Worm (Caenorhabditis elegans): ENCODE measurements around the gene C11E4.6.
"Not testable (repeated sequence)": the region's sequence is repeated elsewhere in the genome, so short reads cannot be mapped to it uniquely, and the experiment has no call there.

Gene C11E4.6

DNA sequence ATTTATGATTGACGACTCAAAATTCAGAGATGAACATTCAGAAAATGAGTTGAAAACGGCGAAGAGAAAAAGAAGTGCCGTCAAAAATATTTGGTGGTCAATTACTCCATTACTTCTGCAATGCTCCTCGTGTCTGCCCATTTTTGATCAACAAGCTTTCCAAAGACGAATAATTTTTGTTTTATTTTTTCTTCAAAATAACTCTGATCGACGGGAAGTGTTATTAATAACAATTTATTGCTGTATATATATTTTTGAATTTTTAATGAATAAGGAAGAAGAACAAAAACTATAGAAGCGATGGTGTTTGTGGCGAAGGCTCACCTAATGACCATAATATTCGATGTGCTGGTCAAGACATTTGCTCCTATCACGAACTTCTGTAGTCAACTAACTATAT is 9.8 kb downstream of the C11E4.6 start, which contains the start of gene C11E4.8:
TSS of gene C11E4.8 (plus strand) at position 301 of the 400 bp plus-strand sequence.
- TF ChIP-seq unc-86 (tag; optimal IDR thresholded peaks at IDR 0.05) (no peak), nhr-12 (tag; optimal IDR thresholded peaks at IDR 0.05) (no peak), blmp-1 (tag; optimal IDR thresholded peaks at IDR 0.05) (no peak), zip-4 (GFP tag; optimal IDR thresholded peaks at IDR 0.05) (no peak), nhr-84 (tag; optimal IDR thresholded peaks at IDR 0.05) (no peak), mdl-1 (tag; optimal IDR thresholded peaks at IDR 0.05) (no peak), xbp-1 (tag; optimal IDR thresholded peaks at IDR 0.05) (no peak), dpl-1 (GFP tag; optimal IDR thresholded peaks at IDR 0.05) (no peak), aha-1 (tag; optimal IDR thresholded peaks at IDR 0.05) (no peak), tlp-1 (tag; optimal IDR thresholded peaks at IDR 0.05) (no peak), grh-1 (GFP tag; IDR thresholded peaks at IDR 0.05) (no peak), fos-1 (tag; optimal IDR thresholded peaks at IDR 0.05) (no peak), snpc-4 (tag; optimal IDR thresholded peaks at IDR 0.05) (no peak), isw-1 (GFP tag; IDR thresholded peaks at IDR 0.05) (no peak), egl-13 (tag; optimal IDR thresholded peaks at IDR 0.05) (no peak), mef-2 (tag; optimal IDR thresholded peaks at IDR 0.05) (no peak), lsy-2 (tag; optimal IDR thresholded peaks at IDR 0.05) (no peak)

DNA sequence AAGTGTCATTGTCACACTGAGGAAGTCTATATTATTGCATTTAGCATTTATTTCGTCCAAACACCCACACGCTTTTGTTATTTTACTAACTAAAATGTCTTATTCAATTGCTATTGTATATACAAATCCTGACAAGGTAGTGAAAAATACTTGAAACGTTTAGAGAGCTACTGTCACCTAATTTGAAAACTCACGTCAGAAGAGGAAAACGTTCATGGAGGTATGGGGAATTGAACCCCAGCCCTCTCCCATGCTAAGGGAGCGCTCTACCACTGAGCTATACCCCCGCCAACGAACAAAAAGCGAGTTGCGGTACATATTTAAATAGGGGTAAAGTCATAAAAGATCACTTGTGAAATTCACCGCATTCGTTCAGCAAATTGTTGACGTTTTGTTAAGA is 12.2 kb downstream of the C11E4.6 start:
- TF ChIP-seq nhr-47 (tag; optimal IDR thresholded peaks at IDR 0.05): peak; percentile 39
- TF ChIP-seq ceh-88 (GFP tag; IDR thresholded peaks at IDR 0.05): no peak
- 0 out of 2 replicates have a peak, but pooled peaks have one; percentile 9 for TF ChIP-seq nhr-19 (GFP tag; conservative IDR thresholded peaks at IDR 0.05)
- TF ChIP-seq rnt-1 (tag; optimal IDR thresholded peaks at IDR 0.05): peak; percentile 36
- TF ChIP-seq lin-35 (GFP tag; optimal IDR thresholded peaks at IDR 0.05): peak in 1 of 2 experiments; percentile 39
- peak; percentile 27 for TF ChIP-seq snu-23 (GFP tag; optimal IDR thresholded peaks at IDR 0.05)
- TF ChIP-seq nhr-90 (tag; optimal IDR thresholded peaks at IDR 0.05; ENCODE audit: poor library complexity): peak; percentile 20
- TF ChIP-seq dpl-1 (GFP tag; optimal IDR thresholded peaks at IDR 0.05): no peak
- peak; percentile 6 for TF ChIP-seq nhr-71 (tag; optimal IDR thresholded peaks at IDR 0.05)
- no peak for TF ChIP-seq nhr-28 (tag; optimal IDR thresholded peaks at IDR 0.05)

DNA sequence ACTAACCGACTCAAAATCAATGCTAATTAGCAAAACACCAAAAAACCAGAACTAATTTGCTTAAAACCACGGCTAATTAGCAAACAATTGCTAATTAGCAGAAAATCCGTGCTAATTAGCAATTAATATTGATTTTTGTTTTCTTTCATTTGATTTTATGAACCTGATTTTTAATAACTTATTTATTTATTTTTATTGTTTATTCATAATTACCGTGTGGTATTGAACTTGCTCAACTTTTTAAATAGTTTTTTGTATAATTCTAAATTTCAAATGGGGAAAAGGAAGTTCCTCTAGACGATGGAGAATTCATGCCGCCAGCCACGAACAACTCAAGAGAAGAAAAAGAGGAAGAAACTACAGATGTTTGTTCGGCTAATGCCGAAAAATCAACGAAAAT is 15.5 kb downstream of the C11E4.6 start, which contains the start of gene F34H10.1:
TSS of gene F34H10.1 (plus strand) at position 301 of the 400 bp plus-strand sequence.
- not testable (repeated sequence) for TF ChIP-seq nhr-76, blmp-1, aly-2 (tag; optimal IDR thresholded peaks at IDR 0.05)

DNA sequence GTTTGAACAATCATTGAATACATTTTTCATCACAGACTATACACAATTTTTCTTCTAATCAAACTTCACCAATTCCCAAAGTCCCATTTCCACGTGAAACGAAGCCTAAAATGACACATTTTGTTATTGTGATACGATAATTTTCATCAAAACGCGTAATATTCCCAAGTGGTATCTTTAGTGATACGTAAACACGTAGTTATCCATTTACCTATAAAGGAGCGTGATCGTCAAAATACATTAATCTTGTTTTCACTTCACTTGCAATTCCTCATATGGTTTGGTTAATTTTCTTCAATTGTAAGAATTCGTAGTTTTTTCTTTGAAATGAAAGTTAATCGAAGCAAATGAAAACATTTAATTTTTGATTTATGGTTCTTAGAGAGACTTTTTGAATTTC is 19.2 kb downstream of the C11E4.6 start:
- TF ChIP-seq nhr-76 (tag; optimal IDR thresholded peaks at IDR 0.05): no peak
- TF ChIP-seq unc-98 (GFP tag; IDR thresholded peaks at IDR 0.05): no peak
- TF ChIP-seq fos-1 (tag; optimal IDR thresholded peaks at IDR 0.05): no peak
- TF ChIP-seq irx-1 (tag; optimal IDR thresholded peaks at IDR 0.05): no peak
- TF ChIP-seq ceh-63 (GFP tag; optimal IDR thresholded peaks at IDR 0.05): no peak
- TF ChIP-seq nhr-20 (tag; optimal IDR thresholded peaks at IDR 0.05): no peak
- no peak for TF ChIP-seq dpl-1 (GFP tag; optimal IDR thresholded peaks at IDR 0.05)
- no peak for TF ChIP-seq pqm-1 (tag; optimal IDR thresholded peaks at IDR 0.05)
- no peak for TF ChIP-seq zip-4 (GFP tag; optimal IDR thresholded peaks at IDR 0.05)
- no peak for TF ChIP-seq unc-86 (tag; optimal IDR thresholded peaks at IDR 0.05)
- no peak for TF ChIP-seq hlh-4 (tag; optimal IDR thresholded peaks at IDR 0.05)
- TF ChIP-seq snu-23 (GFP tag; optimal IDR thresholded peaks at IDR 0.05): no peak
- no peak for TF ChIP-seq ztf-4 (tag; optimal IDR thresholded peaks at IDR 0.05)
- no peak for TF ChIP-seq nhr-237 (tag; optimal IDR thresholded peaks at IDR 0.05)
- no peak for TF ChIP-seq hlh-17 (GFP tag; optimal IDR thresholded peaks at IDR 0.05; ENCODE audit: borderline replicate concordance)
- TF ChIP-seq pax-3 (tag; optimal IDR thresholded peaks at IDR 0.05): no peak
- no peak for TF ChIP-seq zag-1 (tag; optimal IDR thresholded peaks at IDR 0.05)
- TF ChIP-seq pag-3 (tag; optimal IDR thresholded peaks at IDR 0.05; ENCODE audit: borderline replicate concordance, insufficient read depth): no peak
- peak; percentile 72 for TF ChIP-seq ceh-8 (GFP tag; optimal IDR thresholded peaks at IDR 0.05)
- TF ChIP-seq ztf-11 (tag; optimal IDR thresholded peaks at IDR 0.05): no peak
- TF ChIP-seq alr-1 (tag; optimal IDR thresholded peaks at IDR 0.05; ENCODE audit: borderline replicate concordance): no peak
- no peak for TF ChIP-seq lin-15B (tag; optimal IDR thresholded peaks at IDR 0.05)
- TF ChIP-seq elt-3 (tag; optimal IDR thresholded peaks at IDR 0.05): no peak
- TF ChIP-seq hpl-2 (GFP tag; optimal IDR thresholded peaks at IDR 0.05): no peak
- TF ChIP-seq xbp-1 (tag; optimal IDR thresholded peaks at IDR 0.05): no peak
- TF ChIP-seq lin-14 (GFP tag; optimal IDR thresholded peaks at IDR 0.05): no peak
